Fruit fly (Drosophila melanogaster) whole organism, wandering third instar larva: ENCODE measurements around the gene lic.

Source experiments
- Abd-B ChIP-seq: fragments of >200 bp; optimal IDR thresholded peaks from 2 replicates; lab custom pipeline; 2017; ENCODE audit warnings: missing biosample characterization, missing genetic modification characterization
- CG32264 ChIP-seq: fragments of 200-800 bp; sonication (Bioruptor generic); optimal IDR thresholded peaks from 2 replicates; lab custom pipeline; 2016; ENCODE audit warnings: missing biosample characterization, missing genetic modification characterization
- CG9705 ChIP-seq: fragments of 200-800 bp; sonication (Bioruptor generic); optimal IDR thresholded peaks from 2 replicates; lab custom pipeline; 2018; ENCODE audit warnings: missing biosample characterization, mild to moderate bottlenecking, missing genetic modification characterization
- CrebA ChIP-seq: fragments of 200-800 bp; sonication (Bioruptor generic); optimal IDR thresholded peaks from 2 replicates; lab custom pipeline; 2016; ENCODE audit warnings: missing biosample characterization, mild to moderate bottlenecking, missing genetic modification characterization, borderline replicate concordance
- Dfd ChIP-seq: fragments of >200 bp; optimal IDR thresholded peaks from 2 replicates; lab custom pipeline; 2017; ENCODE audit warnings: missing biosample characterization, missing genetic modification characterization
- Dif ChIP-seq: fragments of 200-275, 200-300 bp; sonication (Bioruptor generic); optimal IDR thresholded peaks from 2 replicates; lab custom pipeline; 2018; ENCODE audit warnings: missing biosample characterization, missing genetic modification characterization; ENCODE audit not compliant: partially characterized antibody
- GATAd ChIP-seq: sonication (Bioruptor generic); optimal IDR thresholded peaks from 2 replicates; lab custom pipeline; 2016; ENCODE audit warnings: missing biosample characterization, missing genetic modification characterization
- HLH106 ChIP-seq: fragments of 200-800 bp; optimal IDR thresholded peaks from 3 replicates; lab custom pipeline; 2019; ENCODE audit warnings: missing biosample characterization, mild to moderate bottlenecking, missing genetic modification characterization, moderate library complexity
- Hnf4 ChIP-seq: fragments of 200-800 bp; sonication (Bioruptor generic); optimal IDR thresholded peaks from 2 replicates; lab custom pipeline; 2016; ENCODE audit warnings: missing biosample characterization, mild to moderate bottlenecking, missing genetic modification characterization
- Hr78 ChIP-seq: fragments of >200 bp; optimal IDR thresholded peaks from 2 replicates; lab custom pipeline; 2017; ENCODE audit warnings: missing biosample characterization, missing genetic modification characterization
- Hr83 ChIP-seq: fragments of 200-300 bp; sonication (Bioruptor generic); optimal IDR thresholded peaks from 2 replicates; lab custom pipeline; 2016; ENCODE audit warnings: missing biosample characterization, mild to moderate bottlenecking, missing genetic modification characterization, moderate library complexity; ENCODE audit not compliant: poor library complexity, severe bottlenecking
- Jra ChIP-seq: sonication (Bioruptor generic); optimal IDR thresholded peaks from 2 replicates; lab custom pipeline; 2016; ENCODE audit warnings: missing biosample characterization, missing genetic modification characterization
- Mio ChIP-seq: sonication (Bioruptor generic); optimal IDR thresholded peaks from 2 replicates; lab custom pipeline; 2016; ENCODE audit warnings: missing biosample characterization, missing genetic modification characterization
- Myc ChIP-seq: fragments of >200 bp; optimal IDR thresholded peaks from 2 replicates; lab custom pipeline; 2017
- N ChIP-seq: fragments of >200 bp; optimal IDR thresholded peaks from 2 replicates; lab custom pipeline; 2018; ENCODE audit warnings: missing biosample characterization, missing external identifiers, missing genetic modification characterization
- OdsH ChIP-seq: fragments of 200-800 bp; sonication (Bioruptor generic); optimal IDR thresholded peaks from 2 replicates; lab custom pipeline; 2016; ENCODE audit warnings: missing biosample characterization, mild to moderate bottlenecking, missing genetic modification characterization
- Rel ChIP-seq, 2 experiments: fragments of 200-800 bp; sonication (Bioruptor generic) in 1 of 2; optimal IDR thresholded peaks; 2 replicates in 1 of 2; 3 replicates in 1 of 2; lab custom pipeline; 2016 to 2019; ENCODE audit warnings: mild to moderate bottlenecking in 2 of 2, missing biosample characterization in 2 of 2, missing genetic modification characterization in 2 of 2, moderate library complexity in 1 of 2
- Sp1 ChIP-seq: fragments of 200-800 bp; sonication (Bioruptor generic); optimal IDR thresholded peaks from 3 replicates; lab custom pipeline; 2019; ENCODE audit warnings: missing biosample characterization, mild to moderate bottlenecking, missing genetic modification characterization, moderate library complexity
- Vsx2 ChIP-seq: fragments of 200-300, 225-300 bp; sonication (Bioruptor generic); optimal IDR thresholded peaks from 2 replicates; lab custom pipeline; 2018; ENCODE audit warnings: missing biosample characterization, missing genetic modification characterization; ENCODE audit not compliant: partially characterized antibody
- br ChIP-seq: fragments of 200-800 bp; sonication (Bioruptor generic); optimal IDR thresholded peaks from 2 replicates; lab custom pipeline; 2016; ENCODE audit warnings: missing biosample characterization, missing genetic modification characterization
- brk ChIP-seq: fragments of 200-800 bp; sonication (Bioruptor generic); optimal IDR thresholded peaks from 2 replicates; lab custom pipeline; 2016; ENCODE audit warnings: missing biosample characterization, mild to moderate bottlenecking, missing genetic modification characterization
- dl ChIP-seq, 2 experiments: fragments of 175-275, 200-275 bp in 1 of 2; fragments of 200-275 bp in 1 of 2; sonication (Bioruptor generic); optimal IDR thresholded peaks; lab custom pipeline; 2018; ENCODE audit warnings: mild to moderate bottlenecking in 2 of 2, missing biosample characterization in 2 of 2, missing genetic modification characterization in 2 of 2, moderate library complexity in 2 of 2; ENCODE audit not compliant: partially characterized antibody in 2 of 2, insufficient read depth in 1 of 2
- dmrt93B ChIP-seq: fragments of 200-800 bp; sonication (Bioruptor generic); optimal IDR thresholded peaks from 2 replicates; lab custom pipeline; 2018; ENCODE audit warnings: missing biosample characterization, mild to moderate bottlenecking, missing genetic modification characterization
- dsf ChIP-seq: sonication (Bioruptor generic); optimal IDR thresholded peaks from 2 replicates; lab custom pipeline; 2016; ENCODE audit warnings: missing biosample characterization, missing genetic modification characterization, borderline replicate concordance
- ey ChIP-seq: fragments of 200-800 bp; sonication (Bioruptor generic); optimal IDR thresholded peaks from 2 replicates; lab custom pipeline; 2016; ENCODE audit warnings: missing biosample characterization, missing genetic modification characterization
- foxo ChIP-seq, 2 experiments: fragments of 200-800 bp; sonication (Bioruptor generic); optimal IDR thresholded peaks; 2 replicates in 1 of 2; 3 replicates in 1 of 2; lab custom pipeline; 2016 to 2017; ENCODE audit warnings: missing biosample characterization in 2 of 2, missing genetic modification characterization in 2 of 2
- fru ChIP-seq: fragments of 200-800 bp; sonication (Bioruptor generic); optimal IDR thresholded peaks from 3 replicates; lab custom pipeline; 2016; ENCODE audit warnings: missing biosample characterization, mild to moderate bottlenecking, missing genetic modification characterization
- h ChIP-seq: fragments of 200-800 bp; sonication (Bioruptor generic); optimal IDR thresholded peaks from 3 replicates; lab custom pipeline; 2016; ENCODE audit warnings: missing biosample characterization, mild to moderate bottlenecking, missing genetic modification characterization
- jim ChIP-seq: fragments of 175-275, 200-325 bp; sonication (Bioruptor generic); optimal IDR thresholded peaks from 2 replicates; lab custom pipeline; 2016; ENCODE audit warnings: missing biosample characterization, mild to moderate bottlenecking, missing genetic modification characterization
- lola ChIP-seq: fragments of >200 bp; optimal IDR thresholded peaks from 2 replicates; lab custom pipeline; 2017; ENCODE audit warnings: missing biosample characterization, missing genetic modification characterization
- pan ChIP-seq: fragments of >200 bp; optimal IDR thresholded peaks from 2 replicates; lab custom pipeline; 2017
- psq ChIP-seq: fragments of 200-800 bp; sonication (Bioruptor generic); optimal IDR thresholded peaks from 3 replicates; lab custom pipeline; 2017; ENCODE audit warnings: missing biosample characterization, mild to moderate bottlenecking, missing genetic modification characterization, moderate library complexity
- rgr ChIP-seq: fragments of 200-800 bp; sonication (Bioruptor generic); optimal IDR thresholded peaks from 3 replicates; lab custom pipeline; 2016; ENCODE audit warnings: missing biosample characterization, mild to moderate bottlenecking, missing genetic modification characterization
- sage ChIP-seq: fragments of 200-800 bp; sonication (Bioruptor generic); optimal IDR thresholded peaks from 2 replicates; lab custom pipeline; 2016; ENCODE audit warnings: missing biosample characterization, mild to moderate bottlenecking, missing genetic modification characterization
- sv ChIP-seq: fragments of 200-800 bp; sonication (Bioruptor generic); optimal IDR thresholded peaks from 3 replicates; lab custom pipeline; 2016; ENCODE audit warnings: missing biosample characterization, missing genetic modification characterization
- tai ChIP-seq: sonication (Bioruptor generic); optimal IDR thresholded peaks from 2 replicates; lab custom pipeline; 2016; ENCODE audit warnings: missing biosample characterization, missing genetic modification characterization
- usp ChIP-seq: fragments of >200 bp; optimal IDR thresholded peaks from 2 replicates; lab custom pipeline; 2017; ENCODE audit warnings: missing biosample characterization, missing genetic modification characterization
- woc ChIP-seq: sonication (Bioruptor generic); optimal IDR thresholded peaks from 2 replicates; lab custom pipeline; 2016; ENCODE audit warnings: missing biosample characterization, mild to moderate bottlenecking, missing genetic modification characterization

Gene lic

DNA sequence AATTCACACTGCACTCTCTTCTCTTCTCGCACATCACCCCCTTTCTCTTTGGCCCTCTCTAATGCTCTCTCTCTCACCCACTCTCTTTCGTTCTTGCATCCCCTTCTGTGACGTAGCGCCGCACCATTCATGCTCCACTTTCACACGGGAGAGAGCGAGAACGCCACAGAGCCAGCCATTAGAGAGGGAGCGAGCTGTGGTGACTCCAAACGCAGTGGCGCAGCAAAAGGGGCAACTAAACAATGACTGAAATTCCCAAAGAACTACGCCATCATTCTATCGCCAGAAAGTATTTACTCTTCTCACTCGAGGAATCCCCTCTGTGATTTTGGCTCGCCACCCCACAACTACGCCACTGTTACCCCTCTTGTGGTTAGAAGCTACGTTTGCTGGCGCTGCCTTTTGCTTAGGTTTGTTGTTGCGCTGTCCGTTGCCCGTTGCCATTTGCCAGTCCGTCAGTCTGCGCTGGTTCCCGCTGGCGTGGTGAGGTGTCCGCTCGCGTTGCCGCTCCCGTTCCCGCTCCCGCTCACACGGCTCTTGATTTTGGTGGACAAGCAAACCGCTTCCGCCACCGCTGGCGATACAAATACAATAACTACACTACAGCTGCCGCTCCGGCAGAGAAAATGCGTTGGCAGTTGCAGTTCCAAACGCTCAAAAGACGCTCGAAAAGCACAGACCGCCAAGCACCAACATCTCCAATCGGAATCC is 40.3 kb downstream of the lic start:
- TF ChIP-seq dsf (peak; percentile 92), foxo (GFP tag; optimal IDR thresholded peaks at IDR 0.05; lab: Kevin White, UChicago) (peak; percentile 97 to 100), Abd-B (no peak), Jra (peak; percentile 98), N (GFP tag; lab: Kevin White, UChicago) (no peak), Hnf4 (peak; percentile 99), Hr83 (GFP tag; lab: Kevin White, UChicago) (peak; percentile 99), woc (GFP tag; lab: Kevin White, UChicago) (peak; percentile 98), jim (GFP tag; lab: Kevin White, UChicago) (peak; percentile 95), Rel (GFP tag; optimal IDR thresholded peaks at IDR 0.05; lab: Kevin White, UChicago) (peak; percentile 98), Rel (tag; optimal IDR thresholded peaks at IDR 0.05; lab: Kevin White, UChicago) (peak; percentile 94), lola (GFP tag; lab: Kevin White, UChicago) (no peak), Sp1 (peak; percentile 98), tai (GFP tag; lab: Kevin White, UChicago) (peak; percentile 98), br (GFP tag; lab: Kevin White, UChicago) (peak; percentile 99), Hr78 (GFP tag; lab: Kevin White, UChicago) (no peak), psq (GFP tag; lab: Kevin White, UChicago) (peak; percentile 98), GATAd (GFP tag; lab: Kevin White, UChicago) (peak; percentile 96), CrebA (peak; percentile 93), HLH106 (tag; lab: Kevin White, UChicago) (peak; percentile 98), dmrt93B (peak; percentile 98), rgr (peak; percentile 99), usp (no peak), Vsx2 (GFP tag; lab: Kevin White, UChicago) (peak; percentile 63), brk (peak; percentile 95), OdsH (GFP tag; lab: Kevin White, UChicago) (peak; percentile 99), fru (GFP tag; lab: Kevin White, UChicago) (peak; percentile 99), sage (peak; percentile 97), sv (peak; percentile 99), pan (lab: Kevin White, UChicago) (no peak), h (peak; percentile 99), Mio (GFP tag; lab: Kevin White, UChicago) (peak; percentile 94), CG32264 (GFP tag; lab: Kevin White, UChicago) (peak; percentile 98), dl (GFP tag; optimal IDR thresholded peaks at IDR 0.05; lab: Kevin White, UChicago; ENCODE audit: insufficient read depth in 1 of 2, partially characterized antibody in 2 of 2) (peak; percentile 85 to 94), Dfd (GFP tag; lab: Kevin White, UChicago) (peak; percentile 10), CG9705 (GFP tag; lab: Kevin White, UChicago) (peak; percentile 92), ey (peak; percentile 99), Myc (lab: Kevin White, UChicago) (no peak), Dif (GFP tag; lab: Kevin White, UChicago) (peak; percentile 96)

DNA sequence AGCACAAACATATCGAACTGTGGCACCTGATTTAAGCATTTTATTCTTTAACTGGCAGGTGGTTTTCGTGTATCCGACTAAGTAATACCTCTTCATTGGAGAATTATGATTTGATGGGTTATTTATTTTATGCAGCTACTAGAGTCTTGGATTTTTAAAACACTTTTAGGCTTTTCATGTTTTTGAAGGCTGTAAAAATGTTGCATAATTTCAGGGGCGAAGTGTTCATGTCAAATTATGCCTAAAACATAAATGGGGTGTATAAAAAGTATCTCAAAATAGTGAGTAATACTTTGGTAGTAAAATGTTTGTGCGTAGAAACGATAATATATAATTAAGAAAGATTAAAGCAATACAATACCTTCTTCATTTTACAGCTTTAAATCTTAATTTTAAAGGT is 43.9 kb downstream of the lic start:
- TF ChIP-seq N (GFP tag; lab: Kevin White, UChicago) (peak; percentile 22), Myc (lab: Kevin White, UChicago) (peak; percentile 70), rgr (no peak), Rel (GFP tag; optimal IDR thresholded peaks at IDR 0.05; lab: Kevin White, UChicago) (no peak), Rel (tag; optimal IDR thresholded peaks at IDR 0.05; lab: Kevin White, UChicago) (no peak)

DNA sequence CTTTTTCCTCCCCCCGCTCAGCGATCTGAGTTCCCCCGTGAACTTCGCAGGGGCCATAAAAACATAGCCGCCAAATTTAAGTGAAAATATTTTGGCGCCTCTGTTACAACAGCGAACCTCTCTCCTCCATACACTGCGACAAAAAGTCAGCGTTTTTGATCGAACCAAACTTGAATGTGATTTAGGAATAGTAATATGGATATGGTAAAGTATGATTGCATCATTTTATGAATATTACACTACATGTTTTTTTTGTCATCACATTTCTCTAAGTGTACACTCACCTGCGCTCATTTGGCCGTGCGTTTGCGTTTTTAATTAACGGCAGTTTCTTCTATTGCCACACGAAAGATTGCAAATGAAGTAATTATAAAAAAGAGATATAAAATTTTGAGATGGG is 44.8 kb downstream of the lic start:
- TF ChIP-seq woc (GFP tag; lab: Kevin White, UChicago) (no peak), CrebA (no peak), br (GFP tag; lab: Kevin White, UChicago) (peak; percentile 19), Vsx2 (GFP tag; lab: Kevin White, UChicago) (no peak), foxo (GFP tag; optimal IDR thresholded peaks at IDR 0.05; lab: Kevin White, UChicago) (peak in 1 of 2 experiments; percentile 23), rgr (peak; percentile 23), psq (GFP tag; lab: Kevin White, UChicago) (peak; percentile 18), sv (peak; percentile 35), Hnf4 (peak; percentile 23), h (peak; percentile 42), ey (peak; percentile 3), fru (GFP tag; lab: Kevin White, UChicago) (peak; percentile 31)
